Worm (Caenorhabditis elegans): ENCODE data around the gene str-253.

Gene str-253

ce11 chrV:2235848-2236247 lies 18.6 kb downstream of the str-253 start, which contains the start of gene cyp-33C4:
TSS of gene cyp-33C4 (plus strand) at chrV:2236140.
- TF ChIP-seq nhr-76 (tag; optimal IDR thresholded peaks at IDR 0.05) (no peak), dve-1 (tag; optimal IDR thresholded peaks at IDR 0.05; ENCODE audit: insufficient read depth) (peak; percentile 34), hlh-11 (tag; optimal IDR thresholded peaks at IDR 0.05) (peak; percentile 52), lin-38 (GFP tag; IDR thresholded peaks at IDR 0.05) (no peak), nhr-42 (GFP tag; IDR thresholded peaks at IDR 0.05) (no peak), Y48G9A.11 (GFP tag; IDR thresholded peaks at IDR 0.05) (no peak), vab-7 (GFP tag; IDR thresholded peaks at IDR 0.05) (no peak), lin-39 (tag; optimal IDR thresholded peaks at IDR 0.05) (no peak), arid-1 (GFP tag; conservative IDR thresholded peaks at IDR 0.05) (no peak), zfp-3 (GFP tag; conservative IDR thresholded peaks at IDR 0.05) (no peak), ceh-28 (tag; optimal IDR thresholded peaks at IDR 0.05) (no peak), dmd-6 (GFP tag; IDR thresholded peaks at IDR 0.05) (peak; percentile 75), spr-3 (GFP tag; optimal IDR thresholded peaks at IDR 0.05) (no peak), ctbp-1 (GFP tag; IDR thresholded peaks at IDR 0.05) (no peak), ceh-62 (tag; optimal IDR thresholded peaks at IDR 0.05) (no peak), lin-13 (GFP tag; optimal IDR thresholded peaks at IDR 0.05) (no peak), nhr-102 (tag; optimal IDR thresholded peaks at IDR 0.05) (peak; percentile 8), nhr-6 (tag; optimal IDR thresholded peaks at IDR 0.05) (no peak), unc-130 (GFP tag; optimal IDR thresholded peaks at IDR 0.05) (no peak), nhr-28 (tag; optimal IDR thresholded peaks at IDR 0.05) (peak; percentile 91), F44E2.7 (GFP tag; IDR thresholded peaks at IDR 0.05) (no peak), daf-16 (GFP tag; optimal IDR thresholded peaks at IDR 0.05) (no peak), daf-16 (tag; optimal IDR thresholded peaks at IDR 0.05) (peak; percentile 10), madf-9 (GFP tag; conservative IDR thresholded peaks at IDR 0.05) (no peak), unc-62 (GFP tag; optimal IDR thresholded peaks at IDR 0.05 in 1 of 2) (peak in 1 of 2 experiments; percentile 35), unc-62 (tag; optimal IDR thresholded peaks at IDR 0.05) (no peak), lsy-2 (tag; optimal IDR thresholded peaks at IDR 0.05) (no peak), spr-1 (tag; optimal IDR thresholded peaks at IDR 0.05) (no peak), gei-8 (GFP tag; optimal IDR thresholded peaks at IDR 0.05) (no peak), mep-1 (tag; optimal IDR thresholded peaks at IDR 0.05) (peak; percentile 19), aha-1 (tag) (no peak), ces-1 (GFP tag; optimal IDR thresholded peaks at IDR 0.05) (no peak), php-3 (GFP tag; IDR thresholded peaks at IDR 0.05) (no peak), pha-4 (GFP tag; IDR thresholded peaks at IDR 0.05) (no peak), pha-4 (tag; optimal IDR thresholded peaks at IDR 0.05) (no peak), D1046.2 (GFP tag; IDR thresholded peaks at IDR 0.05) (no peak), pqm-1 (tag; optimal IDR thresholded peaks at IDR 0.05) (peak; percentile 5), fos-1 (tag; optimal IDR thresholded peaks at IDR 0.05) (no peak), nhr-77 (tag; optimal IDR thresholded peaks at IDR 0.05) (peak; percentile 14), zag-1 (tag; optimal IDR thresholded peaks at IDR 0.05) (no peak), Y5F2A.4 (GFP tag; optimal IDR thresholded peaks at IDR 0.05) (no peak), fkh-10 (GFP tag; optimal IDR thresholded peaks at IDR 0.05) (no peak), hlh-30 (tag; optimal IDR thresholded peaks at IDR 0.05; ENCODE audit: insufficient read depth) (peak; percentile 32)

- TF ChIP-seq snpc-4 (tag; optimal IDR thresholded peaks at IDR 0.05) (no peak), ceh-44 (GFP tag; IDR thresholded peaks at IDR 0.05) (no peak), nhr-76 (tag; optimal IDR thresholded peaks at IDR 0.05) (no peak), jun-1 (tag; optimal IDR thresholded peaks at IDR 0.05) (no peak), F49E8.2 (tag; optimal IDR thresholded peaks at IDR 0.05; ENCODE audit: borderline replicate concordance) (no peak), nhr-41 (GFP tag; IDR thresholded peaks at IDR 0.05) (no peak), tag-97 (GFP tag; IDR thresholded peaks at IDR 0.05) (no peak)
Observed at ce11 chrV:2233177-2233576, 21.2 kb downstream of the str-253 start, which contains the start of gene nhr-96. TSS of gene nhr-96 (plus strand) at chrV:2233477.
